Worm (Caenorhabditis elegans) whole organism, midembryonic: ENCODE measurements around the gene rnf-5.

ENCODE experiments used
- T22C8.4 ChIP-seq: fragments of 200-800 bp; sonication (Bioruptor generic); IDR thresholded peaks from 2 replicates; pipeline ENCODE4 v1.3.6; 2022; ENCODE audit warnings: missing genetic modification characterization, missing compliant biosample characterization
- flt-1 ChIP-seq: fragments of 200-800 bp; sonication (Bioruptor generic); IDR thresholded peaks from 2 replicates; pipeline ENCODE4 v1.3.6; 2022; ENCODE audit warnings: missing genetic modification characterization, missing compliant biosample characterization

DNA sequence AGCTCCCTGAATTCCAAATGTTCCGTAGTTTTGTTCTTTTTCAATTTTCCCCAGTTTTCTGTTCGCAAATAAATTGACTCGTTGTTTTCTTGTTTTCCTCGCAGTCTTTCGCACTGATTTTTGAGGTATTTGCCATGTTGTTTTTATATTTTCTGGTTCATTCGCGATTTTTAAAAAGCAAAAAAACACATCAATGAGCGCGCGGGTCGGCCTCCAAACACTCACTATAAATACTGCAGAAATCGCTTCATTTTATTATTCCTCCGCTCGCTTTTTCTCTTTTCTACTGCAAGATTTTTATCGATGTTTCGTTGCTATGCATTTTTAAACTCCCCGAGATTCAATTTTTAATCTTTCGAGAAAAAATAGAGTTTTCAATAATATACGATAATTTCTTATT is 13.8 kb downstream of the rnf-5 start:
- TF ChIP-seq T22C8.4 (GFP tag; lab: Robert Waterston, UW) = no peak
- no peak for TF ChIP-seq flt-1 (GFP tag; lab: Robert Waterston, UW)
